Fruit fly (Drosophila melanogaster) whole organism, pupa: ENCODE data around the gene Atat.

Source experiments
- CG10348 ChIP-seq: fragments of 200-800 bp; sonication (Bioruptor generic); IDR thresholded peaks from 2 replicates; pipeline ENCODE4 v1.3.6; 2022; ENCODE audit warnings: missing biosample characterization, missing genetic modification characterization
- CG12605 ChIP-seq: fragments of 200-800 bp; sonication (Bioruptor generic); IDR thresholded peaks from 2 replicates; pipeline ENCODE4 v1.3.6; 2022; ENCODE audit warnings: missing biosample characterization, missing genetic modification characterization
- CG13204 ChIP-seq: fragments of 200-800 bp; sonication (Bioruptor generic); optimal IDR thresholded peaks from 2 replicates; lab custom pipeline; 2018; ENCODE audit warnings: missing biosample characterization, mild to moderate bottlenecking, missing genetic modification characterization, moderate library complexity
- CG14655 ChIP-seq: fragments of 200-800 bp; sonication (Bioruptor generic); optimal IDR thresholded peaks from 3 replicates; lab custom pipeline; 2017; ENCODE audit warnings: mild to moderate bottlenecking, missing biosample characterization, missing genetic modification reagents, missing genetic modification characterization
- CG15710 ChIP-seq: fragments of 200-800 bp; sonication (Bioruptor generic); optimal IDR thresholded peaks from 2 replicates; lab custom pipeline; 2018; ENCODE audit warnings: missing biosample characterization, mild to moderate bottlenecking, missing genetic modification characterization, moderate library complexity
- CG17806 ChIP-seq: fragments of 200-800 bp; sonication (Bioruptor generic); optimal IDR thresholded peaks from 2 replicates; lab custom pipeline; 2018; ENCODE audit warnings: missing biosample characterization, mild to moderate bottlenecking, missing genetic modification characterization, moderate library complexity
- CG32121 ChIP-seq: fragments of 200-800 bp; sonication (Bioruptor generic); IDR thresholded peaks from 2 replicates; pipeline ENCODE4 v1.3.6; 2022; ENCODE audit warnings: missing biosample characterization, missing genetic modification characterization
- CG34367 ChIP-seq: fragments of 200-800 bp; sonication (Bioruptor generic); optimal IDR thresholded peaks from 2 replicates; lab custom pipeline; 2018; ENCODE audit warnings: missing biosample characterization, mild to moderate bottlenecking, missing genetic modification characterization
- CG4496 ChIP-seq: fragments of 200-800 bp; sonication (Bioruptor generic); IDR thresholded peaks from 3 replicates; pipeline ENCODE4 v1.3.6; 2022; ENCODE audit warnings: missing biosample characterization, missing genetic modification characterization
- CG8159 ChIP-seq: fragments of 200-800 bp; sonication (Bioruptor generic); optimal IDR thresholded peaks from 3 replicates; lab custom pipeline; 2018; ENCODE audit warnings: missing biosample characterization, mild to moderate bottlenecking, missing genetic modification characterization, moderate library complexity
- CG8301 ChIP-seq: fragments of 200-800 bp; sonication (Bioruptor generic); optimal IDR thresholded peaks from 2 replicates; lab custom pipeline; 2018; ENCODE audit warnings: missing biosample characterization, mild to moderate bottlenecking, missing genetic modification characterization
- CG9948 ChIP-seq: fragments of 200-800 bp; sonication (Bioruptor generic); optimal IDR thresholded peaks from 2 replicates; lab custom pipeline; 2018; ENCODE audit warnings: missing biosample characterization, mild to moderate bottlenecking, missing genetic modification characterization, moderate library complexity
- D1 ChIP-seq: fragments of 200-800 bp; sonication (Bioruptor generic); optimal IDR thresholded peaks from 2 replicates; lab custom pipeline; 2018; ENCODE audit warnings: missing biosample characterization, mild to moderate bottlenecking, missing genetic modification characterization, moderate library complexity
- EcR ChIP-seq: fragments of 200-800 bp; sonication (Bioruptor generic); optimal IDR thresholded peaks from 3 replicates; lab custom pipeline; 2019; ENCODE audit warnings: missing biosample characterization, missing genetic modification characterization, mild to moderate bottlenecking, moderate library complexity, missing genetic modification reagents
- Ets98B ChIP-seq: fragments of 200-800 bp; sonication (Bioruptor generic); IDR thresholded peaks from 2 replicates; pipeline ENCODE4 v1.3.6; 2022; ENCODE audit warnings: missing biosample characterization, missing genetic modification characterization
- Pif1A ChIP-seq: fragments of 200-800 bp; sonication (Bioruptor generic); optimal IDR thresholded peaks from 3 replicates; lab custom pipeline; 2016; ENCODE audit warnings: missing biosample characterization, missing genetic modification characterization
- Pif1B ChIP-seq: fragments of 200-800 bp; sonication (Bioruptor generic); optimal IDR thresholded peaks from 3 replicates; lab custom pipeline; 2016; ENCODE audit warnings: missing biosample characterization, missing genetic modification characterization
- Snoo ChIP-seq: fragments of 200-800 bp; sonication (Bioruptor generic); optimal IDR thresholded peaks from 3 replicates; lab custom pipeline; 2017; ENCODE audit warnings: missing biosample characterization, mild to moderate bottlenecking, missing genetic modification characterization, inconsistent platforms
- fd96Ca ChIP-seq: fragments of 200-800 bp; sonication (Bioruptor generic); IDR thresholded peaks from 3 replicates; pipeline ENCODE4 v1.3.6; 2022; ENCODE audit warnings: missing biosample characterization, missing genetic modification characterization
- gl ChIP-seq: fragments of 200-800 bp; sonication (Bioruptor generic); optimal IDR thresholded peaks from 2 replicates; lab custom pipeline; 2018; ENCODE audit warnings: missing biosample characterization, mild to moderate bottlenecking, missing genetic modification characterization
- rn ChIP-seq: fragments of 200-800 bp; sonication (Bioruptor generic); IDR thresholded peaks from 2 replicates; pipeline ENCODE4 v1.3.6; 2022; ENCODE audit warnings: missing biosample characterization, missing genetic modification characterization

Gene Atat

dm6 chr3L:9422636-9423419, 3.7 kb downstream of the Atat start, which contains the start of gene aay:
TSS of gene aay (plus strand) at chr3L:9423253.
- TF ChIP-seq CG14655 (GFP tag; lab: Kevin White, UChicago) (peak; percentile 97), gl (peak; percentile 94), EcR (peak; percentile 87), D1 (tag; lab: Kevin White, UChicago) (peak; percentile 98), CG9948 (tag; lab: Kevin White, UChicago) (peak; percentile 98), CG4496 (peak; percentile 98), CG8301 (peak; percentile 97), CG12605 (GFP tag; lab: Robert Waterston, UW) (peak; percentile 98), Snoo (peak; percentile 99), CG8159 (tag; lab: Kevin White, UChicago) (peak; percentile 99), CG10348 (GFP tag; lab: Robert Waterston, UW) (peak; percentile 87), CG17806 (tag; lab: Kevin White, UChicago) (peak; percentile 99), CG34367 (tag; lab: Kevin White, UChicago) (peak; percentile 97), CG13204 (peak; percentile 91), CG32121 (GFP tag; lab: Robert Waterston, UW) (peak; percentile 98), rn (GFP tag; lab: Robert Waterston, UW) (peak; percentile 95), CG15710 (tag; lab: Kevin White, UChicago) (peak; percentile 98), fd96Ca (GFP tag; lab: Robert Waterston, UW) (peak; percentile 95), Pif1B (GFP tag; lab: Kevin White, UChicago) (peak; percentile 99), Pif1A (GFP tag; lab: Kevin White, UChicago) (peak; percentile 99), Ets98B (GFP tag; lab: Robert Waterston, UW) (peak; percentile 98)

- no peak for TF ChIP-seq gl
- no peak for TF ChIP-seq CG17806 (tag; lab: Kevin White, UChicago)
- TF ChIP-seq Ets98B (GFP tag; lab: Robert Waterston, UW) = no peak
- TF ChIP-seq CG32121 (GFP tag; lab: Robert Waterston, UW) = no peak
- TF ChIP-seq fd96Ca (GFP tag; lab: Robert Waterston, UW) = no peak
- TF ChIP-seq EcR = no peak
- no peak for TF ChIP-seq CG8301
- TF ChIP-seq rn (GFP tag; lab: Robert Waterston, UW) = no peak
- TF ChIP-seq Pif1B (GFP tag; lab: Kevin White, UChicago) = no peak
Measured at dm6 chr3L:9422135-9422534, 4.4 kb downstream of the Atat start.

dm6 chr3L:9421621-9422020, 4.9 kb downstream of the Atat start:
- no peak for TF ChIP-seq CG17806 (tag; lab: Kevin White, UChicago)
- TF ChIP-seq CG10348 (GFP tag; lab: Robert Waterston, UW) = no peak
- no peak for TF ChIP-seq CG13204
- TF ChIP-seq Snoo = no peak
- no peak for TF ChIP-seq Ets98B (GFP tag; lab: Robert Waterston, UW)
- TF ChIP-seq CG4496 = peak; percentile 6; the same call in 1 of the 3 replicates
- TF ChIP-seq EcR = peak; percentile 15
- TF ChIP-seq D1 (tag; lab: Kevin White, UChicago) = no peak

- no peak for TF ChIP-seq CG13204
- TF ChIP-seq CG9948 (tag; lab: Kevin White, UChicago) = no peak
- TF ChIP-seq Ets98B (GFP tag; lab: Robert Waterston, UW) = no peak
- no peak for TF ChIP-seq D1 (tag; lab: Kevin White, UChicago)
- no peak for TF ChIP-seq CG12605 (GFP tag; lab: Robert Waterston, UW)
- no peak for TF ChIP-seq CG15710 (tag; lab: Kevin White, UChicago)
- TF ChIP-seq CG8159 (tag; lab: Kevin White, UChicago) = no peak
- no peak for TF ChIP-seq CG10348 (GFP tag; lab: Robert Waterston, UW)
- no peak for TF ChIP-seq gl
- no peak for TF ChIP-seq EcR
- TF ChIP-seq fd96Ca (GFP tag; lab: Robert Waterston, UW) = no peak
- TF ChIP-seq CG14655 (GFP tag; lab: Kevin White, UChicago) = no peak
Measured at dm6 chr3L:9420819-9421130, 5.8 kb downstream of the Atat start.

- TF ChIP-seq Pif1A (GFP tag; lab: Kevin White, UChicago) (peak; percentile 94), CG14655 (GFP tag; lab: Kevin White, UChicago) (peak; percentile 92), CG34367 (tag; lab: Kevin White, UChicago) (peak; percentile 95), D1 (tag; lab: Kevin White, UChicago) (peak; percentile 96), rn (GFP tag; lab: Robert Waterston, UW) (peak; percentile 74), CG4496 (peak; percentile 95), gl (peak; percentile 91), CG13204 (peak; percentile 86), CG15710 (tag; lab: Kevin White, UChicago) (peak; percentile 97), Ets98B (GFP tag; lab: Robert Waterston, UW) (peak; percentile 96), Snoo (peak; percentile 94), CG8159 (tag; lab: Kevin White, UChicago) (peak; percentile 97), fd96Ca (GFP tag; lab: Robert Waterston, UW) (peak; percentile 92), Pif1B (GFP tag; lab: Kevin White, UChicago) (peak; percentile 96), CG8301 (peak; percentile 93), CG17806 (tag; lab: Kevin White, UChicago) (peak; percentile 95), EcR (peak; percentile 91), CG9948 (tag; lab: Kevin White, UChicago) (peak; percentile 93), CG32121 (GFP tag; lab: Robert Waterston, UW) (peak; percentile 96), CG12605 (GFP tag; lab: Robert Waterston, UW) (peak; percentile 93), CG10348 (GFP tag; lab: Robert Waterston, UW) (peak; percentile 80)
Measured at dm6 chr3L:9420054-9420818, 6.3 kb downstream of the Atat start.
